Worm (Caenorhabditis elegans) whole organism, midembryonic: ENCODE measurements around the gene cest-17.

Experiments
- T22C8.4 ChIP-seq: fragments of 200-800 bp; sonication (Bioruptor generic); IDR thresholded peaks from 2 replicates; pipeline ENCODE4 v1.3.6; 2022; ENCODE audit warnings: missing genetic modification characterization, missing compliant biosample characterization
- cog-1 ChIP-seq: sonication (generic microtip); optimal IDR thresholded peaks from 2 replicates; lab custom pipeline; 2016; ENCODE audit warnings: missing genetic modification characterization, missing compliant biosample characterization
- flt-1 ChIP-seq: fragments of 200-800 bp; sonication (Bioruptor generic); IDR thresholded peaks from 2 replicates; pipeline ENCODE4 v1.3.6; 2022; ENCODE audit warnings: missing genetic modification characterization, missing compliant biosample characterization
- klf-2 ChIP-seq: fragments of 200-800 bp; sonication (Bioruptor generic); conservative IDR thresholded peaks from 2 replicates; pipeline ENCODE4 v1.3.6; 2022; ENCODE audit warnings: missing genetic modification reagents, missing genetic modification characterization, missing compliant biosample characterization
- med-1 ChIP-seq: sonication (generic microtip); optimal IDR thresholded peaks from 2 replicates; lab custom pipeline; 2017; ENCODE audit warnings: missing genetic modification characterization, mild to moderate bottlenecking, missing compliant biosample characterization, antibody characterized with exemption, missing genetic modification reagents; ENCODE audit not compliant: insufficient read depth
- tab-1 ChIP-seq: fragments of 200-800 bp; sonication (Bioruptor generic); IDR thresholded peaks from 2 replicates; pipeline ENCODE4 v1.3.6; 2022; ENCODE audit warnings: missing genetic modification characterization, missing compliant biosample characterization
- ztf-29 ChIP-seq: fragments of 200-800 bp; sonication (Bioruptor generic); IDR thresholded peaks from 2 replicates; pipeline ENCODE4 v1.3.6; 2022; ENCODE audit warnings: missing genetic modification reagents, missing genetic modification characterization, missing compliant biosample characterization

DNA sequence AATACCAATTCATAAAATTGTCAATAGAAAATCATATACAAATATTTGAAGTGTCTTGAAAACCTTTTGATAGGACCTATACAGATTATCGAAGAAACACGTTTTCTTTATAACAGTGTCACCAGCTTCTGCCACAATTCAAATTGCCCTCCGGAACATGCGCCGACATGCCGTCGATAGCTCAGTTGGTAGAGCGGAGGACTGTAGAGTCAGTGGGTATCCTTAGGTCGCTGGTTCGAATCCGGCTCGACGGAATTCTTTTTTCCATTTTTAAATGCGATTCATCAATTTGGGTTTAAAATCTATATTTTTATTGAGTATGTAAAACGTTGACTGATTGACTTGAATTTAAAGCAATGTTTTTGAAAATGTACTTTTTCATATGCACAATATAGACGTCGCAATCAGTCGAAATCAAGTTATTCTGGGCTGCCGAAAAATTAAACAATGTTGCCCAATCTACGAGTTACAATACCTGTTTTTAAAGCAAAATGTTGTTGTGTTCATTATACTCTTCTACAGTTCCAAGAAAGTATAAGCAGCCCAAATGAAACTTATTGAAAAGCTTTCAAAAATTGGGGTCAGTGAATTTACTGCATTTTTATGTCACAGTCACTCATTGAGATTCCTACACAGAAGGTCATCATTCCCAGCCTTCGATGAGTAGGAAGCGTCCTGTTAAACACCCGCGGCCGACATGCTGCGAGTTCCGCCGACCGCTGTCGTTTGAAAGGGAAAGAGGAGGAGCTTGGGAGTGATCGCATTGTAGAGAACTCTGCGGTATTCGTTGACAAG is 44.4 kb downstream of the cest-17 start:
- TF ChIP-seq T22C8.4 (GFP tag; lab: Robert Waterston, UW) (no peak), med-1 (no peak), klf-2 (GFP tag; lab: Robert Waterston, UW) (no peak), ztf-29 (no peak), flt-1 (0 out of 2 replicates have a peak, but pooled peaks have one; percentile 36), cog-1 (no peak), tab-1 (GFP tag; lab: Robert Waterston, UW) (no peak)
